Worm (Caenorhabditis elegans): ENCODE measurements around the gene R10D12.1.

- TF ChIP-seq snpc-4 (GFP tag; optimal IDR thresholded peaks at IDR 0.05): no peak
- TF ChIP-seq snpc-4 (tag; optimal IDR thresholded peaks at IDR 0.05): no peak
- TF ChIP-seq mxl-1 (tag; optimal IDR thresholded peaks at IDR 0.05): no peak
- TF ChIP-seq madf-3 (GFP tag; IDR thresholded peaks at IDR 0.05): no peak
- no peak for TF ChIP-seq ekl-4 (GFP tag; IDR thresholded peaks at IDR 0.05)
- no peak for TF ChIP-seq K11D2.4 (GFP tag; IDR thresholded peaks at IDR 0.05)
- no peak for TF ChIP-seq F49E8.2 (tag; optimal IDR thresholded peaks at IDR 0.05; ENCODE audit: insufficient read depth)
- TF ChIP-seq F55B11.4 (tag; optimal IDR thresholded peaks at IDR 0.05; ENCODE audit: borderline replicate concordance, insufficient read depth): no peak
- no peak for TF ChIP-seq lsl-1 (GFP tag; optimal IDR thresholded peaks at IDR 0.05)
- TF ChIP-seq madf-10 (tag; optimal IDR thresholded peaks at IDR 0.05): no peak
- TF ChIP-seq F52B5.7 (tag; optimal IDR thresholded peaks at IDR 0.05): no peak
- no peak for TF ChIP-seq Y67H2A.10 (GFP tag; conservative IDR thresholded peaks at IDR 0.05)
Measured at ce11 chrV:13981677-13982076, 47.2 kb upstream of the R10D12.1 start.
